Fruit fly (Drosophila melanogaster) whole organism, embryonic: ENCODE data around the gene CG1785.

Experiments
- Aef1 ChIP-seq: fragments of 200-800 bp; sonication (Bioruptor generic); IDR thresholded peaks from 3 replicates; pipeline ENCODE4 v1.3.6; 2022; ENCODE audit warnings: missing biosample characterization, missing genetic modification characterization
- CG10979 ChIP-seq: fragments of 200-800 bp; sonication (Bioruptor generic); optimal IDR thresholded peaks from 2 replicates; lab custom pipeline; 2018; ENCODE audit warnings: missing biosample characterization, mild to moderate bottlenecking, missing genetic modification characterization, moderate library complexity
- CG11398 ChIP-seq: fragments of 200-800 bp; sonication (Bioruptor generic); optimal IDR thresholded peaks from 2 replicates; lab custom pipeline; 2016; ENCODE audit warnings: missing biosample characterization, missing genetic modification characterization
- CG11695 ChIP-seq: fragments of 200-800 bp; sonication (Bioruptor generic); IDR thresholded peaks from 3 replicates; pipeline ENCODE4 v1.3.6; 2022; ENCODE audit warnings: missing biosample characterization, missing genetic modification characterization
- CG13287 ChIP-seq: fragments of 200-800 bp; sonication (Bioruptor generic); IDR thresholded peaks from 2 replicates; pipeline ENCODE4 v1.3.6; 2022; ENCODE audit warnings: missing biosample characterization, missing genetic modification characterization; ENCODE audit not compliant: partially characterized antibody
- CG1603 ChIP-seq: fragments of 200-800 bp; sonication (Bioruptor generic); optimal IDR thresholded peaks from 2 replicates; lab custom pipeline; 2019; ENCODE audit warnings: missing biosample characterization, mild to moderate bottlenecking, missing genetic modification characterization, moderate library complexity
- CG16779 ChIP-seq: fragments of 200-800 bp; sonication (Bioruptor generic); IDR thresholded peaks from 2 replicates; pipeline ENCODE4 v1.3.6; 2022; ENCODE audit warnings: missing biosample characterization, missing genetic modification characterization
- CG17328 ChIP-seq: fragments of 200-800 bp; sonication (Bioruptor generic); IDR thresholded peaks from 2 replicates; pipeline ENCODE4 v1.3.6; 2022; ENCODE audit warnings: missing biosample characterization, missing genetic modification characterization
- CG17802 ChIP-seq: fragments of 200-800 bp; sonication (Bioruptor generic); optimal IDR thresholded peaks from 2 replicates; lab custom pipeline; 2018; ENCODE audit warnings: missing biosample characterization, mild to moderate bottlenecking, missing genetic modification characterization, moderate library complexity
- CG18262 ChIP-seq: fragments of 200-800 bp; optimal IDR thresholded peaks from 3 replicates; lab custom pipeline; 2019; ENCODE audit warnings: missing biosample characterization, mild to moderate bottlenecking, missing genetic modification characterization, moderate library complexity
- CG2202 ChIP-seq: fragments of 200-800 bp; sonication (Bioruptor generic); optimal IDR thresholded peaks from 2 replicates; lab custom pipeline; 2018; ENCODE audit warnings: missing biosample characterization, mild to moderate bottlenecking, missing genetic modification characterization
- CG31388 ChIP-seq: fragments of 200-800 bp; sonication (Bioruptor generic); optimal IDR thresholded peaks from 2 replicates; lab custom pipeline; 2016; ENCODE audit warnings: missing biosample characterization, missing genetic modification characterization
- CG3163 ChIP-seq: fragments of 200-800 bp; sonication (Bioruptor generic); optimal IDR thresholded peaks from 3 replicates; lab custom pipeline; 2016; ENCODE audit warnings: missing biosample characterization, missing genetic modification characterization
- CG32772 ChIP-seq: fragments of 200-800 bp; sonication (Bioruptor generic); IDR thresholded peaks from 2 replicates; pipeline ENCODE4 v1.3.6; 2022; ENCODE audit warnings: missing biosample characterization, missing genetic modification characterization
- CG4730 ChIP-seq: fragments of 200-800 bp; sonication (Bioruptor generic); IDR thresholded peaks from 2 replicates; pipeline ENCODE4 v1.3.6; 2022; ENCODE audit warnings: missing biosample characterization, missing genetic modification characterization
- CG6854 ChIP-seq: fragments of 200-800 bp; sonication (Bioruptor generic); optimal IDR thresholded peaks from 3 replicates; lab custom pipeline; 2017; ENCODE audit warnings: missing biosample characterization, mild to moderate bottlenecking, missing genetic modification characterization
- CG7357 ChIP-seq: fragments of 200-800 bp; sonication (Bioruptor generic); IDR thresholded peaks from 3 replicates; pipeline ENCODE4 v1.3.6; 2022; ENCODE audit warnings: missing biosample characterization, missing genetic modification characterization
- CG7786 ChIP-seq: fragments of 200-800 bp; sonication (Bioruptor generic); optimal IDR thresholded peaks from 2 replicates; lab custom pipeline; 2016; ENCODE audit warnings: missing biosample characterization, missing genetic modification characterization
- CG7839 ChIP-seq: fragments of 200-800 bp; sonication (Bioruptor generic); optimal IDR thresholded peaks from 3 replicates; lab custom pipeline; 2018; ENCODE audit warnings: missing biosample characterization, mild to moderate bottlenecking, missing genetic modification characterization, moderate library complexity
- CG8089 ChIP-seq: fragments of 200-800 bp; sonication (Bioruptor generic); optimal IDR thresholded peaks from 3 replicates; lab custom pipeline; 2016; ENCODE audit warnings: missing biosample characterization, missing genetic modification characterization
- CG9609 ChIP-seq: fragments of 200-800 bp; sonication (Bioruptor generic); optimal IDR thresholded peaks from 3 replicates; lab custom pipeline; 2016; ENCODE audit warnings: missing biosample characterization, missing genetic modification characterization
- CTCF ChIP-seq: fragments of 200-800 bp; sonication (Bioruptor generic); optimal IDR thresholded peaks from 2 replicates; lab custom pipeline; 2017; ENCODE audit warnings: missing biosample characterization, mild to moderate bottlenecking, missing genetic modification characterization, moderate library complexity
- D ChIP-seq, 2 experiments: fragments of 200-800 bp in 1 of 2; fragments of >200 bp in 1 of 2; sonication (Bioruptor generic) in 1 of 2; optimal IDR thresholded peaks; 2 replicates in 1 of 2; 3 replicates in 1 of 2; lab custom pipeline; 2017; ENCODE audit warnings: mild to moderate bottlenecking in 1 of 2, missing biosample characterization in 1 of 2, missing genetic modification characterization in 1 of 2, missing genetic modification reagents in 1 of 2
- Dek ChIP-seq: fragments of 200-800 bp; sonication (Bioruptor generic); optimal IDR thresholded peaks from 3 replicates; lab custom pipeline; 2019; ENCODE audit warnings: missing biosample characterization, mild to moderate bottlenecking, missing genetic modification characterization, moderate library complexity
- Dip3 ChIP-seq: fragments of 200-800 bp; sonication (Bioruptor generic); optimal IDR thresholded peaks from 3 replicates; lab custom pipeline; 2016; ENCODE audit warnings: missing biosample characterization, missing genetic modification characterization
- Gsc ChIP-seq: fragments of 200-800 bp; sonication (Bioruptor generic); IDR thresholded peaks from 2 replicates; pipeline ENCODE4 v1.3.6; 2022; ENCODE audit warnings: missing biosample characterization, missing genetic modification characterization
- Hsf ChIP-seq: fragments of 200-800 bp; sonication (Bioruptor generic); optimal IDR thresholded peaks from 3 replicates; lab custom pipeline; 2016; ENCODE audit warnings: missing biosample characterization, missing genetic modification characterization
- Mad ChIP-seq: fragments of 200-800 bp; sonication (Bioruptor generic); optimal IDR thresholded peaks from 2 replicates; lab custom pipeline; 2016; ENCODE audit warnings: missing biosample characterization, missing genetic modification characterization
- NfI ChIP-seq: fragments of 200-800 bp; sonication (Bioruptor generic); optimal IDR thresholded peaks from 3 replicates; lab custom pipeline; 2018; ENCODE audit warnings: missing biosample characterization, mild to moderate bottlenecking, missing genetic modification characterization, moderate library complexity
- Oaz ChIP-seq: fragments of 200-800 bp; sonication (Bioruptor generic); IDR thresholded peaks from 2 replicates; pipeline ENCODE4 v1.3.6; 2022; ENCODE audit warnings: missing biosample characterization, missing genetic modification characterization
- Oli ChIP-seq: fragments of 200-800 bp; sonication (Bioruptor generic); optimal IDR thresholded peaks from 2 replicates; lab custom pipeline; 2018; ENCODE audit warnings: missing biosample characterization, mild to moderate bottlenecking, missing genetic modification characterization, moderate library complexity
- Poxn ChIP-seq: fragments of 200-800 bp; sonication (Bioruptor generic); IDR thresholded peaks from 2 replicates; pipeline ENCODE4 v1.3.6; 2022; ENCODE audit warnings: missing biosample characterization, missing genetic modification characterization
- Side ChIP-seq: fragments of 200-800 bp; sonication (Bioruptor generic); optimal IDR thresholded peaks from 2 replicates; lab custom pipeline; 2016; ENCODE audit warnings: missing biosample characterization, missing genetic modification characterization
- Sox100B ChIP-seq: fragments of 200-800 bp; sonication (Bioruptor generic); optimal IDR thresholded peaks from 3 replicates; lab custom pipeline; 2018; ENCODE audit warnings: missing biosample characterization, mild to moderate bottlenecking, missing genetic modification characterization
- amos ChIP-seq: fragments of 200-800 bp; sonication (Bioruptor generic); IDR thresholded peaks from 2 replicates; pipeline ENCODE4 v1.3.6; 2022; ENCODE audit warnings: missing biosample characterization, missing genetic modification characterization; ENCODE audit not compliant: partially characterized antibody
- bsh ChIP-seq, 2 experiments: fragments of 200-800 bp; sonication (Bioruptor generic); optimal IDR thresholded peaks; 2 replicates each; lab custom pipeline; 2017 to 2018; ENCODE audit warnings: mild to moderate bottlenecking in 2 of 2, missing biosample characterization in 2 of 2, missing genetic modification characterization in 2 of 2, moderate library complexity in 1 of 2
- cg ChIP-seq: fragments of 200-800 bp; sonication (Bioruptor generic); optimal IDR thresholded peaks from 3 replicates; lab custom pipeline; 2019; ENCODE audit warnings: missing biosample characterization, mild to moderate bottlenecking, missing genetic modification characterization, moderate library complexity
- emc ChIP-seq: fragments of 200-800 bp; sonication (Bioruptor generic); optimal IDR thresholded peaks from 2 replicates; lab custom pipeline; 2016; ENCODE audit warnings: missing biosample characterization, missing genetic modification characterization
- gsb-n ChIP-seq: fragments of 200-800 bp; sonication (Bioruptor generic); optimal IDR thresholded peaks from 3 replicates; lab custom pipeline; 2018; ENCODE audit warnings: missing biosample characterization, mild to moderate bottlenecking, missing genetic modification characterization
- h ChIP-seq: fragments of >200 bp; optimal IDR thresholded peaks from 2 replicates; lab custom pipeline; 2017
- her ChIP-seq: fragments of 200-800 bp; sonication (Bioruptor generic); optimal IDR thresholded peaks from 2 replicates; lab custom pipeline; 2016; ENCODE audit warnings: missing biosample characterization, missing genetic modification characterization
- knrl ChIP-seq: fragments of 200-800 bp; sonication (Bioruptor generic); IDR thresholded peaks from 3 replicates; pipeline ENCODE4 v1.3.6; 2022; ENCODE audit warnings: missing biosample characterization, missing genetic modification characterization; ENCODE audit not compliant: partially characterized antibody
- nerfin-1 ChIP-seq: fragments of 200-800 bp; sonication (Bioruptor generic); optimal IDR thresholded peaks from 3 replicates; lab custom pipeline; 2019; ENCODE audit warnings: missing biosample characterization, mild to moderate bottlenecking, missing genetic modification characterization, moderate library complexity
- nerfin-2 ChIP-seq: fragments of 200-800 bp; sonication (Bioruptor generic); IDR thresholded peaks from 2 replicates; pipeline ENCODE4 v1.3.6; 2022; ENCODE audit warnings: missing biosample characterization, missing genetic modification characterization; ENCODE audit not compliant: partially characterized antibody
- pho ChIP-seq: fragments of 200-800 bp; sonication (Bioruptor generic); optimal IDR thresholded peaks from 2 replicates; lab custom pipeline; 2016; ENCODE audit warnings: missing biosample characterization, missing genetic modification characterization
- slp2 ChIP-seq: fragments of 200-800 bp; sonication (Bioruptor generic); optimal IDR thresholded peaks from 2 replicates; lab custom pipeline; 2016; ENCODE audit warnings: missing biosample characterization, missing genetic modification characterization
- sqz ChIP-seq: fragments of 200-800 bp; sonication (Bioruptor generic); optimal IDR thresholded peaks from 3 replicates; lab custom pipeline; 2018; ENCODE audit warnings: missing biosample characterization, mild to moderate bottlenecking, missing genetic modification characterization
- ttk ChIP-seq: fragments of 200-800 bp; sonication (Bioruptor generic); IDR thresholded peaks from 2 replicates; pipeline ENCODE4 v2.1.2; 2022; ENCODE audit warnings: missing biosample characterization, missing genetic modification characterization
- unc-4 ChIP-seq: fragments of 200-800 bp; sonication (Bioruptor generic); IDR thresholded peaks from 2 replicates; pipeline ENCODE4 v1.3.6; 2022; ENCODE audit warnings: missing biosample characterization, missing genetic modification characterization; ENCODE audit not compliant: partially characterized antibody
- vnd ChIP-seq: fragments of 200-800 bp; sonication (Bioruptor generic); IDR thresholded peaks from 3 replicates; pipeline ENCODE4 v1.3.6; 2022; ENCODE audit warnings: missing biosample characterization, missing genetic modification characterization; ENCODE audit not compliant: partially characterized antibody
- wdn ChIP-seq: fragments of 200-800 bp; sonication (Bioruptor generic); IDR thresholded peaks from 2 replicates; pipeline ENCODE4 v1.3.6; 2022; ENCODE audit warnings: missing biosample characterization, missing genetic modification characterization
- zfh1 ChIP-seq: fragments of 200-800 bp; sonication (Bioruptor generic); IDR thresholded peaks from 3 replicates; pipeline ENCODE4 v1.3.6; 2022; ENCODE audit warnings: missing biosample characterization, missing genetic modification characterization

CG1785 gene

dm6 chrX:8755352-8755751, 40.6 kb downstream of the CG1785 start (continued):
- TF ChIP-seq CG10979 (tag; lab: Kevin White, UChicago) (peak; percentile 48), D (optimal IDR thresholded peaks at IDR 0.05; lab: Kevin White, UChicago) (no peak), D (GFP tag; optimal IDR thresholded peaks at IDR 0.05; lab: Kevin White, UChicago) (no peak), amos (GFP tag; lab: Robert Waterston, UW) (no peak), CG7839 (tag; lab: Kevin White, UChicago) (peak; percentile 9), CG6854 (GFP tag; lab: Kevin White, UChicago) (no peak), CG32772 (GFP tag; lab: Robert Waterston, UW) (peak; percentile 10; the same call in 1 of the 2 replicates), Oli (peak; percentile 22), cg (GFP tag; lab: Kevin White, UChicago) (peak; percentile 32), Side (GFP tag; lab: Kevin White, UChicago) (no peak), CG2202 (tag; lab: Kevin White, UChicago) (no peak), Oaz (no peak), CG17328 (GFP tag; lab: Robert Waterston, UW) (peak; percentile 46), CG18262 (tag; lab: Kevin White, UChicago) (peak; percentile 32), CG9609 (GFP tag; lab: Kevin White, UChicago) (no peak), emc (GFP tag; lab: Kevin White, UChicago) (no peak), vnd (no peak), CG1603 (tag; lab: Kevin White, UChicago) (peak; percentile 51), zfh1 (GFP tag; lab: Robert Waterston, UW) (peak; percentile 80), CG13287 (GFP tag; lab: Robert Waterston, UW) (no peak), wdn (no peak), CG3163 (no peak), her (GFP tag; lab: Kevin White, UChicago) (no peak), Dek (tag; lab: Kevin White, UChicago) (no peak), CG11695 (no peak), NfI (GFP tag; lab: Kevin White, UChicago) (no peak), CG11398 (no peak), Gsc (GFP tag; lab: Robert Waterston, UW) (0 out of 2 replicates have a peak, but pooled peaks have one; percentile 15), Hsf (no peak), slp2 (GFP tag; lab: Kevin White, UChicago) (no peak), knrl (GFP tag; lab: Robert Waterston, UW) (no peak), Dip3 (no peak), pho (GFP tag; lab: Kevin White, UChicago) (no peak), Aef1 (GFP tag; lab: Robert Waterston, UW) (no peak), h (no peak), gsb-n (peak; percentile 17), CTCF (GFP tag; lab: Kevin White, UChicago) (no peak), CG31388 (GFP tag; lab: Kevin White, UChicago) (no peak), nerfin-1 (tag; lab: Kevin White, UChicago) (no peak), bsh (GFP tag; optimal IDR thresholded peaks at IDR 0.05; lab: Kevin White, UChicago) (peak; percentile 14 to 59), CG8089 (GFP tag; lab: Kevin White, UChicago) (no peak), nerfin-2 (GFP tag; lab: Robert Waterston, UW) (no peak), CG16779 (GFP tag; lab: Robert Waterston, UW) (no peak), unc-4 (GFP tag; lab: Robert Waterston, UW) (no peak), Poxn (GFP tag; lab: Robert Waterston, UW) (no peak), CG17802 (no peak), CG7786 (GFP tag; lab: Kevin White, UChicago) (no peak), ttk (no peak), CG4730 (GFP tag; lab: Robert Waterston, UW) (no peak), Mad (GFP tag; lab: Kevin White, UChicago) (no peak), sqz (no peak), CG7357 (peak; percentile 24; the same call in 1 of the 3 replicates), Sox100B (GFP tag; lab: Kevin White, UChicago) (no peak)
